Fruit fly (Drosophila melanogaster) whole organism, wandering third instar larva: Measurements from ENCODE around the gene rols.

Experiments
- CG9705 ChIP-seq: fragments of 200-800 bp; sonication (Bioruptor generic); optimal IDR thresholded peaks from 2 replicates; lab custom pipeline; 2018; ENCODE audit warnings: missing biosample characterization, mild to moderate bottlenecking, missing genetic modification characterization
- Dfd ChIP-seq: fragments of >200 bp; optimal IDR thresholded peaks from 2 replicates; lab custom pipeline; 2017; ENCODE audit warnings: missing biosample characterization, missing genetic modification characterization
- HLH106 ChIP-seq: fragments of 200-800 bp; optimal IDR thresholded peaks from 3 replicates; lab custom pipeline; 2019; ENCODE audit warnings: missing biosample characterization, mild to moderate bottlenecking, missing genetic modification characterization, moderate library complexity
- Hr78 ChIP-seq: fragments of >200 bp; optimal IDR thresholded peaks from 2 replicates; lab custom pipeline; 2017; ENCODE audit warnings: missing biosample characterization, missing genetic modification characterization
- br ChIP-seq: fragments of 200-800 bp; sonication (Bioruptor generic); optimal IDR thresholded peaks from 2 replicates; lab custom pipeline; 2016; ENCODE audit warnings: missing biosample characterization, missing genetic modification characterization
- ey ChIP-seq: fragments of 200-800 bp; sonication (Bioruptor generic); optimal IDR thresholded peaks from 2 replicates; lab custom pipeline; 2016; ENCODE audit warnings: missing biosample characterization, missing genetic modification characterization
- fru ChIP-seq: fragments of 200-800 bp; sonication (Bioruptor generic); optimal IDR thresholded peaks from 3 replicates; lab custom pipeline; 2016; ENCODE audit warnings: missing biosample characterization, mild to moderate bottlenecking, missing genetic modification characterization
- jim ChIP-seq: fragments of 175-275, 200-325 bp; sonication (Bioruptor generic); optimal IDR thresholded peaks from 2 replicates; lab custom pipeline; 2016; ENCODE audit warnings: missing biosample characterization, mild to moderate bottlenecking, missing genetic modification characterization
- pan ChIP-seq: fragments of >200 bp; optimal IDR thresholded peaks from 2 replicates; lab custom pipeline; 2017
- psq ChIP-seq: fragments of 200-800 bp; sonication (Bioruptor generic); optimal IDR thresholded peaks from 3 replicates; lab custom pipeline; 2017; ENCODE audit warnings: missing biosample characterization, mild to moderate bottlenecking, missing genetic modification characterization, moderate library complexity
- sv ChIP-seq: fragments of 200-800 bp; sonication (Bioruptor generic); optimal IDR thresholded peaks from 3 replicates; lab custom pipeline; 2016; ENCODE audit warnings: missing biosample characterization, missing genetic modification characterization
- woc ChIP-seq: sonication (Bioruptor generic); optimal IDR thresholded peaks from 2 replicates; lab custom pipeline; 2016; ENCODE audit warnings: missing biosample characterization, mild to moderate bottlenecking, missing genetic modification characterization

dm6 chr3L:12003457-12003856 lies 61.2 kb downstream of the rols start:
- TF ChIP-seq jim (GFP tag; lab: Kevin White, UChicago) (no peak), fru (GFP tag; lab: Kevin White, UChicago) (no peak), psq (GFP tag; lab: Kevin White, UChicago) (no peak), HLH106 (tag; lab: Kevin White, UChicago) (no peak), Dfd (GFP tag; lab: Kevin White, UChicago) (no peak), pan (lab: Kevin White, UChicago) (no peak), sv (GFP tag; lab: Kevin White, UChicago) (no peak), Hr78 (GFP tag; lab: Kevin White, UChicago) (no peak), ey (GFP tag; lab: Kevin White, UChicago) (no peak), woc (GFP tag; lab: Kevin White, UChicago) (no peak), br (GFP tag; lab: Kevin White, UChicago) (no peak), CG9705 (GFP tag; lab: Kevin White, UChicago) (no peak)
